Worm (Caenorhabditis elegans) whole organism, late embryonic: ENCODE results near the gene K08H2.4.
A peak's percentile ranks its signal among the peaks of the same experiment; 100 is the strongest.

Experiments used
- C08G9.2 ChIP-seq: sonication (generic microtip); optimal IDR thresholded peaks from 2 replicates; lab custom pipeline; 2016; ENCODE audit warnings: mild to moderate bottlenecking, missing genetic modification characterization, moderate library complexity, missing compliant biosample characterization
- K02D7.2 ChIP-seq: sonication (generic microtip); optimal IDR thresholded peaks from 2 replicates; lab custom pipeline; 2017; ENCODE audit warnings: mild to moderate bottlenecking, missing genetic modification characterization, missing compliant biosample characterization
- K09A11.1 ChIP-seq: sonication (generic microtip); optimal IDR thresholded peaks from 2 replicates; lab custom pipeline; 2017; ENCODE audit warnings: antibody characterized with exemption, mild to moderate bottlenecking, missing genetic modification characterization, missing compliant biosample characterization; ENCODE audit not compliant: insufficient read depth
- T23F11.4 ChIP-seq: fragments of 200-800 bp; sonication (Bioruptor generic); optimal IDR thresholded peaks from 2 replicates; lab custom pipeline; 2018; ENCODE audit warnings: mild to moderate bottlenecking, missing genetic modification characterization, missing compliant biosample characterization
- Y22D7AL.16 ChIP-seq: sonication (generic microtip); optimal IDR thresholded peaks from 2 replicates; lab custom pipeline; 2016; ENCODE audit warnings: missing genetic modification characterization, missing compliant biosample characterization
- ceh-19 ChIP-seq: fragments of 200-800 bp; sonication (Bioruptor generic); optimal IDR thresholded peaks from 2 replicates; lab custom pipeline; 2018; ENCODE audit warnings: mild to moderate bottlenecking, missing genetic modification characterization, missing compliant biosample characterization
- ceh-22 ChIP-seq: sonication (generic microtip); optimal IDR thresholded peaks from 2 replicates; lab custom pipeline; 2017; ENCODE audit warnings: missing biosample characterization, missing genetic modification characterization
- ceh-31 ChIP-seq: sonication (generic microtip); optimal IDR thresholded peaks from 2 replicates; lab custom pipeline; 2016; ENCODE audit warnings: missing genetic modification characterization, missing compliant biosample characterization
- ceh-34 ChIP-seq: sonication (generic microtip); optimal IDR thresholded peaks from 2 replicates; lab custom pipeline; 2016; ENCODE audit warnings: mild to moderate bottlenecking, missing genetic modification characterization, missing compliant biosample characterization
- ceh-6 ChIP-seq: fragments of 200-800 bp; sonication (Bioruptor generic); optimal IDR thresholded peaks from 2 replicates; lab custom pipeline; 2018; ENCODE audit warnings: mild to moderate bottlenecking, missing genetic modification characterization, missing compliant biosample characterization
- che-1 ChIP-seq: sonication (generic microtip); optimal IDR thresholded peaks from 2 replicates; lab custom pipeline; 2016; ENCODE audit warnings: mild to moderate bottlenecking, missing genetic modification characterization, missing compliant biosample characterization
- elt-2 ChIP-seq: sonication (generic microtip); optimal IDR thresholded peaks from 2 replicates; lab custom pipeline; 2016; ENCODE audit warnings: missing genetic modification reagents, missing genetic modification characterization, missing compliant biosample characterization
- elt-4 ChIP-seq: sonication (generic microtip); optimal IDR thresholded peaks from 2 replicates; lab custom pipeline; 2016; ENCODE audit warnings: missing genetic modification characterization, missing compliant biosample characterization
- ets-4 ChIP-seq: sonication (generic microtip); optimal IDR thresholded peaks from 2 replicates; lab custom pipeline; 2016; ENCODE audit warnings: missing genetic modification characterization, missing compliant biosample characterization
- gmeb-2 ChIP-seq: sonication (generic microtip); optimal IDR thresholded peaks from 2 replicates; lab custom pipeline; 2016; ENCODE audit warnings: missing genetic modification characterization, inconsistent platforms, missing compliant biosample characterization
- hlh-13 ChIP-seq: fragments of 200-800 bp; sonication (Bioruptor generic); optimal IDR thresholded peaks from 2 replicates; lab custom pipeline; 2018; ENCODE audit warnings: mild to moderate bottlenecking, missing genetic modification characterization, missing compliant biosample characterization
- hlh-8 ChIP-seq: sonication (generic microtip); optimal IDR thresholded peaks from 2 replicates; lab custom pipeline; 2016; ENCODE audit warnings: missing genotype, missing genetic modification characterization, missing compliant biosample characterization
- madf-2 ChIP-seq: sonication (generic microtip); optimal IDR thresholded peaks from 2 replicates; lab custom pipeline; 2017; ENCODE audit warnings: missing genetic modification characterization, missing compliant biosample characterization
- npax-4 ChIP-seq: sonication (generic microtip); optimal IDR thresholded peaks from 2 replicates; lab custom pipeline; 2016; ENCODE audit warnings: missing genetic modification characterization, missing compliant biosample characterization
- pat-9 ChIP-seq: fragments of 200-800 bp; sonication (Bioruptor generic); optimal IDR thresholded peaks from 2 replicates; lab custom pipeline; 2018; ENCODE audit warnings: mild to moderate bottlenecking, missing genetic modification characterization, moderate library complexity, missing compliant biosample characterization
- pax-1 ChIP-seq: fragments of 150-350 bp; optimal IDR thresholded peaks from 2 replicates; lab custom pipeline; 2014; ENCODE audit warnings: missing biosample characterization, missing genetic modification characterization
- pha-2 ChIP-seq: sonication (generic microtip); optimal IDR thresholded peaks from 2 replicates; lab custom pipeline; 2017; ENCODE audit warnings: mild to moderate bottlenecking, missing genetic modification characterization, missing compliant biosample characterization
- pha-4 ChIP-seq: fragments of 150-350 bp; optimal IDR thresholded peaks from 2 replicates; lab custom pipeline; 2018; ENCODE audit warnings: missing biosample characterization, missing genetic modification reagents, missing genetic modification characterization
- ref-2 ChIP-seq: sonication (generic microtip); optimal IDR thresholded peaks from 2 replicates; lab custom pipeline; 2016; ENCODE audit warnings: missing genetic modification characterization, missing compliant biosample characterization
- rnt-1 ChIP-seq: sonication (generic microtip); optimal IDR thresholded peaks from 2 replicates; lab custom pipeline; 2016; ENCODE audit warnings: missing genetic modification characterization, missing compliant biosample characterization
- sdc-2 ChIP-seq: sonication (generic microtip); optimal IDR thresholded peaks from 2 replicates; lab custom pipeline; 2016; ENCODE audit warnings: missing genotype, missing genetic modification characterization, missing compliant biosample characterization
- sox-2 ChIP-seq: fragments of 200-800 bp; sonication (Bioruptor generic); IDR thresholded peaks from 2 replicates; pipeline ENCODE4 v1.3.6; 2022; ENCODE audit warnings: missing genetic modification reagents, missing genetic modification characterization, missing compliant biosample characterization
- syd-9 ChIP-seq: sonication (generic microtip); optimal IDR thresholded peaks from 2 replicates; lab custom pipeline; 2016; ENCODE audit warnings: mild to moderate bottlenecking, missing genetic modification characterization, moderate library complexity, missing compliant biosample characterization
- tbx-2 ChIP-seq: sonication (generic microtip); optimal IDR thresholded peaks from 2 replicates; lab custom pipeline; 2016; ENCODE audit warnings: missing genetic modification characterization, missing compliant biosample characterization
- tbx-7 ChIP-seq: sonication (generic microtip); optimal IDR thresholded peaks from 2 replicates; lab custom pipeline; 2016; ENCODE audit warnings: missing genotype, missing genetic modification characterization, missing compliant biosample characterization
- unc-3 ChIP-seq, 2 experiments: fragments of 200-800 bp in 1 of 2; sonication (Bioruptor generic) in 1 of 2; sonication (generic microtip) in 1 of 2; conservative IDR thresholded peaks in 1 of 2; optimal IDR thresholded peaks in 1 of 2; 2 replicates each; pipeline versions ENCODE4 v1.3.6 to Lab custom; 2016 to 2022; ENCODE audit warnings: missing compliant biosample characterization in 2 of 2, missing genetic modification characterization in 2 of 2, missing genetic modification reagents in 1 of 2
- unc-42 ChIP-seq: sonication (generic microtip); optimal IDR thresholded peaks from 2 replicates; lab custom pipeline; 2016; ENCODE audit warnings: missing genotype, missing genetic modification characterization, missing compliant biosample characterization
- unc-55 ChIP-seq: sonication (generic microtip); optimal IDR thresholded peaks from 2 replicates; lab custom pipeline; 2017; ENCODE audit warnings: missing biosample characterization, missing genetic modification reagents, missing genetic modification characterization
- ztf-16 ChIP-seq: sonication (generic microtip); optimal IDR thresholded peaks from 2 replicates; lab custom pipeline; 2017; ENCODE audit warnings: missing genetic modification characterization, missing compliant biosample characterization

K08H2.4 gene

ce11 chrX:13245090-13245489, 6.8 kb downstream of the K08H2.4 start, which contains the start of gene hpl-1:
Gene hpl-1, plus strand, starts transcription at chrX:13245390.
- no peak for TF ChIP-seq unc-3 (GFP tag; conservative IDR thresholded peaks at IDR 0.05; lab: Robert Waterston, UW)
- no peak for TF ChIP-seq unc-3 (tag; optimal IDR thresholded peaks at IDR 0.05; lab: Kevin White, UChicago)
- TF ChIP-seq K09A11.1 (tag; lab: Kevin White, UChicago), result peak; percentile 10

ce11 chrX:13246668-13247358, 8.5 kb downstream of the K08H2.4 start:
- TF ChIP-seq C08G9.2 (no peak), hlh-8 (tag; lab: Kevin White, UChicago) (no peak), syd-9 (no peak), unc-42 (peak; percentile 97)

DNA sequence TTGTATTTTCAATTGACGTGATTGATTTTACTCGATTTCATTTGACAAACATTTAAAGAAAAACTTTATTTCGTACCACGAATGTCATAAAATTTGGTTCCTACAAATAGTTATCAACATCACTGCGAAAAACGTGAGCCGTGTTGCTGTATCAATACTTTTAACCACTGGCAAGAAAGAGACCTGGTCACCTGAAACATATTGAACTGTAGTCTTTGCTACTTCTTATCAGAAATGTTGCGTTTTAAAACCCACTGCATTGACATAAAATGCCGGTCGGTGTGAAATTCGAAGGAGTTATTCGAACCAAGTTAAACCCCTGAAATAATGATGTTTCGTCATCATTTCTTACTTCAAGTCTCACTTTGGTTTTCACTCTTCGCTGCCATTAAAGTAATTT, 9.3 kb downstream of the K08H2.4 start:
- TF ChIP-seq che-1 (tag; lab: Kevin White, UChicago), result no peak
- TF ChIP-seq T23F11.4, result no peak
- TF ChIP-seq ztf-16 (tag; lab: Kevin White, UChicago), result no peak
- no peak for TF ChIP-seq tbx-7
- no peak for TF ChIP-seq hlh-8 (tag; lab: Kevin White, UChicago)
- no peak for TF ChIP-seq rnt-1 (tag; lab: Kevin White, UChicago)
- no peak for TF ChIP-seq ceh-31 (tag; lab: Kevin White, UChicago)
- TF ChIP-seq ref-2 (tag; lab: Kevin White, UChicago), result no peak
- no peak for TF ChIP-seq sdc-2
- no peak for TF ChIP-seq pha-4 (tag; lab: Kevin White, UChicago)
- TF ChIP-seq elt-2 (tag; lab: Kevin White, UChicago), result no peak
- TF ChIP-seq, all 69 proteins: peak for 0

DNA sequence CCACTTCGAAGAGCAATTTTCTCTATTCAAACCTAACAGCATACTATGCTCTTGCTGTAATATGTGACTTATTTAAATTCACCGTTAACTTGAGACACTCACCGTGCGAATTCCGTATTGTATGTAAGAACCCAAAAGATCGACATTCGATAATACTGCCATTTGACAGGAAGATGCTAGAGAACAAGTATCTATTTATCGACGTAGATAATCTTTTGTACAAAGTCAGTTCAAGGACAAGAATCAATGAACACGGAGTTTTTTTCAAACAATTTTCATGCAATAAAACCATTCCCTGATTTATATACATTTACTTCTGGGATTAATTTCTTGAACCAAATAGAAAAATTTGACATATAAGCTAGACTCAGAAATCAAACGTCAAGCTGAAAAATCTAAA, 10.0 kb downstream of the K08H2.4 start, which contains the start of gene K08H2.7:
Gene K08H2.7, minus strand, starts transcription at position 173 of the 400 bp plus-strand sequence.
- TF ChIP-seq T23F11.4, result no peak
- TF ChIP-seq K09A11.1 (tag; lab: Kevin White, UChicago), result no peak
- no peak for TF ChIP-seq pat-9 (tag; lab: Kevin White, UChicago)
- TF ChIP-seq C08G9.2, result no peak
- no peak for TF ChIP-seq unc-55
- TF ChIP-seq gmeb-2, result no peak
- no peak for TF ChIP-seq ceh-19 (GFP tag; lab: Kevin White, UChicago)
- no peak for TF ChIP-seq K02D7.2 (tag; lab: Kevin White, UChicago)
- no peak for TF ChIP-seq elt-4 (tag; lab: Kevin White, UChicago)
- TF ChIP-seq npax-4 (tag; lab: Kevin White, UChicago), result no peak
- TF ChIP-seq Y22D7AL.16, result no peak
- no peak for TF ChIP-seq ceh-34 (tag; lab: Kevin White, UChicago)

- TF ChIP-seq ztf-16 (tag; lab: Kevin White, UChicago) (no peak), ceh-22 (tag; lab: Kevin White, UChicago) (no peak), pha-2 (tag; lab: Kevin White, UChicago) (no peak), hlh-13 (GFP tag; lab: Kevin White, UChicago) (no peak), sox-2 (GFP tag; lab: Robert Waterston, UW) (no peak), pha-4 (tag; lab: Kevin White, UChicago) (no peak), C08G9.2 (no peak), npax-4 (tag; lab: Kevin White, UChicago) (no peak), pax-1 (tag; lab: Kevin White, UChicago) (no peak), tbx-2 (no peak), madf-2 (tag; lab: Kevin White, UChicago) (no peak), ceh-6 (GFP tag; lab: Kevin White, UChicago) (no peak), ets-4 (tag; lab: Kevin White, UChicago) (no peak)
These were observed 10.8 kb downstream of the K08H2.4 start for ce11 chrX:13249102-13249501.
